Fruit fly (Drosophila melanogaster) whole organism, embryonic: Measurements from ENCODE around the gene CG43175.
A peak's percentile ranks its signal among the peaks of the same experiment; 100 is the strongest.

Experiments
- Atf-2 ChIP-seq: fragments of 200-800 bp; sonication (Bioruptor generic); optimal IDR thresholded peaks from 2 replicates; lab custom pipeline; 2016; ENCODE audit warnings: missing biosample characterization, missing genetic modification characterization
- Atf6 ChIP-seq: fragments of 200-800 bp; sonication (Bioruptor generic); IDR thresholded peaks from 2 replicates; pipeline ENCODE4 v1.3.6; 2022; ENCODE audit warnings: missing biosample characterization, missing genetic modification characterization
- Awh ChIP-seq: fragments of 200-800 bp; sonication (Bioruptor generic); IDR thresholded peaks from 2 replicates; pipeline ENCODE4, ENCODE4 v1.3.6; 2022; ENCODE audit warnings: missing biosample characterization, missing genetic modification characterization
- B-H2 ChIP-seq: fragments of 200-800 bp; sonication (Bioruptor generic); optimal IDR thresholded peaks from 2 replicates; lab custom pipeline; 2018; ENCODE audit warnings: missing biosample characterization, mild to moderate bottlenecking, missing genetic modification characterization
- Blimp-1 ChIP-seq: fragments of 200-800 bp; sonication (Bioruptor generic); optimal IDR thresholded peaks from 3 replicates; lab custom pipeline; 2018; ENCODE audit warnings: missing biosample characterization, missing genetic modification characterization, mild to moderate bottlenecking, moderate library complexity, missing genetic modification reagents
- C15 ChIP-seq: fragments of 200-800 bp; sonication (Bioruptor generic); IDR thresholded peaks from 3 replicates; pipeline ENCODE4 v1.3.6; 2022; ENCODE audit warnings: missing biosample characterization, missing genetic modification characterization
- CG10267 ChIP-seq: fragments of 200-800 bp; sonication (Bioruptor generic); optimal IDR thresholded peaks from 2 replicates; lab custom pipeline; 2018; ENCODE audit warnings: missing biosample characterization, mild to moderate bottlenecking, missing genetic modification characterization, moderate library complexity
- CG10431 ChIP-seq: fragments of 200-800 bp; sonication (Bioruptor generic); optimal IDR thresholded peaks from 3 replicates; lab custom pipeline; 2018; ENCODE audit warnings: missing biosample characterization, mild to moderate bottlenecking, missing genetic modification characterization
- CG10959 ChIP-seq: fragments of 200-800 bp; sonication (Bioruptor generic); IDR thresholded peaks from 2 replicates; pipeline ENCODE4 v1.3.6; 2022; ENCODE audit warnings: missing biosample characterization, missing genetic modification characterization
- CG10979 ChIP-seq: fragments of 200-800 bp; sonication (Bioruptor generic); optimal IDR thresholded peaks from 2 replicates; lab custom pipeline; 2018; ENCODE audit warnings: missing biosample characterization, mild to moderate bottlenecking, missing genetic modification characterization, moderate library complexity
- CG12104 ChIP-seq: fragments of 200-800 bp; sonication (Bioruptor generic); optimal IDR thresholded peaks from 3 replicates; lab custom pipeline; 2016; ENCODE audit warnings: missing biosample characterization, missing genetic modification characterization
- CG14667 ChIP-seq: fragments of 200-800 bp; sonication (Bioruptor generic); IDR thresholded peaks from 2 replicates; pipeline ENCODE4 v1.3.6; 2022; ENCODE audit warnings: missing biosample characterization, missing genetic modification characterization
- CG17359 ChIP-seq: fragments of 200-800 bp; sonication (Bioruptor generic); optimal IDR thresholded peaks from 3 replicates; lab custom pipeline; 2018; ENCODE audit warnings: missing biosample characterization, mild to moderate bottlenecking, missing genetic modification characterization, moderate library complexity
- CG18599 ChIP-seq: fragments of 200-800 bp; sonication (Bioruptor generic); optimal IDR thresholded peaks from 3 replicates; lab custom pipeline; 2017; ENCODE audit warnings: missing biosample characterization, missing genetic modification characterization, mild to moderate bottlenecking, moderate library complexity, missing genetic modification reagents
- CG2712 ChIP-seq: fragments of 200-800 bp; optimal IDR thresholded peaks from 3 replicates; lab custom pipeline; 2019; ENCODE audit warnings: missing biosample characterization, mild to moderate bottlenecking, missing genetic modification characterization, moderate library complexity
- CG30020 ChIP-seq: fragments of 200-800 bp; optimal IDR thresholded peaks from 2 replicates; lab custom pipeline; 2019; ENCODE audit warnings: missing biosample characterization, mild to moderate bottlenecking, missing genetic modification characterization, moderate library complexity
- CG4282 ChIP-seq: fragments of 200-800 bp; sonication (Bioruptor generic); optimal IDR thresholded peaks from 2 replicates; lab custom pipeline; 2016; ENCODE audit warnings: missing biosample characterization, missing genetic modification characterization
- CG6813 ChIP-seq: fragments of 200-800 bp; sonication (Bioruptor generic); optimal IDR thresholded peaks from 2 replicates; lab custom pipeline; 2017; ENCODE audit warnings: missing biosample characterization, missing genetic modification characterization, mild to moderate bottlenecking, moderate library complexity, missing genetic modification reagents
- CG8388 ChIP-seq: fragments of 200-800 bp; sonication (Bioruptor generic); optimal IDR thresholded peaks from 2 replicates; lab custom pipeline; 2019; ENCODE audit warnings: missing biosample characterization, mild to moderate bottlenecking, missing genetic modification characterization, moderate library complexity
- CG8924 ChIP-seq: fragments of 200-800 bp; optimal IDR thresholded peaks from 3 replicates; lab custom pipeline; 2019; ENCODE audit warnings: missing biosample characterization, mild to moderate bottlenecking, missing genetic modification characterization, moderate library complexity
- Chrac-16 ChIP-seq: fragments of 200-800 bp; sonication (Bioruptor generic); optimal IDR thresholded peaks from 3 replicates; lab custom pipeline; 2016; ENCODE audit warnings: missing biosample characterization, missing genetic modification characterization
- CrebB ChIP-seq: fragments of 200-800 bp; sonication (Bioruptor generic); optimal IDR thresholded peaks from 3 replicates; lab custom pipeline; 2018; ENCODE audit warnings: missing biosample characterization, mild to moderate bottlenecking, missing genetic modification characterization
- Dref ChIP-seq: fragments of 200-800 bp; sonication (Bioruptor generic); IDR thresholded peaks from 2 replicates; pipeline ENCODE4 v1.3.6; 2022; ENCODE audit warnings: missing biosample characterization, missing genetic modification characterization
- Eip74EF ChIP-seq, 2 experiments: fragments of 200-800 bp in 1 of 2; fragments of >200 bp in 1 of 2; sonication (Bioruptor generic) in 1 of 2; optimal IDR thresholded peaks; 2 replicates each; lab custom pipeline; 2017 to 2019; ENCODE audit warnings: missing biosample characterization in 2 of 2, missing genetic modification characterization in 2 of 2, mild to moderate bottlenecking in 1 of 2, moderate library complexity in 1 of 2
- H15 ChIP-seq: fragments of 200-800 bp; sonication (Bioruptor generic); IDR thresholded peaks from 3 replicates; pipeline ENCODE4 v1.3.6; 2022; ENCODE audit warnings: missing biosample characterization, missing genetic modification characterization
- HLH54F ChIP-seq: fragments of 200-800 bp; sonication (Bioruptor generic); optimal IDR thresholded peaks from 3 replicates; lab custom pipeline; 2016; ENCODE audit warnings: missing biosample characterization, missing genetic modification characterization
- Hr39 ChIP-seq: fragments of >200 bp; optimal IDR thresholded peaks from 2 replicates; lab custom pipeline; 2017
- MTF-1 ChIP-seq: fragments of 200-800 bp; sonication (Bioruptor generic); optimal IDR thresholded peaks from 2 replicates; lab custom pipeline; 2018; ENCODE audit warnings: missing biosample characterization, mild to moderate bottlenecking, missing genetic modification characterization, borderline replicate concordance
- Mad ChIP-seq: fragments of 200-800 bp; sonication (Bioruptor generic); optimal IDR thresholded peaks from 2 replicates; lab custom pipeline; 2016; ENCODE audit warnings: missing biosample characterization, missing genetic modification characterization
- Oaz ChIP-seq: fragments of 200-800 bp; sonication (Bioruptor generic); IDR thresholded peaks from 2 replicates; pipeline ENCODE4 v1.3.6; 2022; ENCODE audit warnings: missing biosample characterization, missing genetic modification characterization
- Pdp1 ChIP-seq, 2 experiments: fragments of 200-800 bp; sonication (Bioruptor generic); optimal IDR thresholded peaks; 3 replicates each; lab custom pipeline; 2016; ENCODE audit warnings: missing biosample characterization in 2 of 2, missing genetic modification characterization in 2 of 2, mild to moderate bottlenecking in 1 of 2, moderate library complexity in 1 of 2
- Tbp ChIP-seq: fragments of >200 bp; optimal IDR thresholded peaks from 2 replicates; lab custom pipeline; 2018; ENCODE audit warnings: missing biosample characterization, missing genetic modification characterization
- Usf ChIP-seq: fragments of 200-800 bp; sonication (Bioruptor generic); optimal IDR thresholded peaks from 2 replicates; lab custom pipeline; 2017; ENCODE audit warnings: missing genotype, missing biosample characterization, missing genetic modification characterization
- Xbp1 ChIP-seq: fragments of 200-800 bp; sonication (Bioruptor generic); optimal IDR thresholded peaks from 3 replicates; lab custom pipeline; 2016; ENCODE audit warnings: missing biosample characterization, mild to moderate bottlenecking, missing genetic modification characterization
- aop ChIP-seq: fragments of 200-800 bp; sonication (Bioruptor generic); IDR thresholded peaks from 2 replicates; pipeline ENCODE4 v1.3.6; 2022; ENCODE audit warnings: missing biosample characterization, missing genetic modification characterization
- cato ChIP-seq: fragments of 200-800 bp; sonication (Bioruptor generic); optimal IDR thresholded peaks from 2 replicates; lab custom pipeline; 2016; ENCODE audit warnings: missing biosample characterization, missing genetic modification characterization, borderline replicate concordance
- cg ChIP-seq: fragments of 200-800 bp; sonication (Bioruptor generic); optimal IDR thresholded peaks from 3 replicates; lab custom pipeline; 2019; ENCODE audit warnings: missing biosample characterization, mild to moderate bottlenecking, missing genetic modification characterization, moderate library complexity
- danr ChIP-seq: fragments of 200-800 bp; sonication (Bioruptor generic); IDR thresholded peaks from 2 replicates; pipeline ENCODE4 v1.3.6; 2022; ENCODE audit warnings: missing biosample characterization, missing genetic modification characterization
- dpn ChIP-seq, 2 experiments: fragments of 200-800 bp; sonication (Bioruptor generic); optimal IDR thresholded peaks; 3 replicates each; lab custom pipeline; 2016; ENCODE audit warnings: missing biosample characterization in 2 of 2, missing genetic modification characterization in 2 of 2
- hth ChIP-seq: fragments of >200 bp; optimal IDR thresholded peaks from 2 replicates; lab custom pipeline; 2017; ENCODE audit warnings: inconsistent platforms
- lbe ChIP-seq: fragments of 200-800 bp; sonication (Bioruptor generic); optimal IDR thresholded peaks from 2 replicates; lab custom pipeline; 2016; ENCODE audit warnings: missing biosample characterization, mild to moderate bottlenecking, missing genetic modification characterization
- pros ChIP-seq: fragments of 200-800 bp; sonication (Bioruptor generic); optimal IDR thresholded peaks from 3 replicates; lab custom pipeline; 2019; ENCODE audit warnings: missing biosample characterization, mild to moderate bottlenecking, missing genetic modification characterization, moderate library complexity
- ro ChIP-seq: fragments of 200-800 bp; sonication (Bioruptor generic); IDR thresholded peaks from 2 replicates; pipeline ENCODE4 v1.3.6; 2022; ENCODE audit warnings: missing biosample characterization, missing genetic modification characterization
- schlank ChIP-seq: fragments of 200-800 bp; sonication (Bioruptor generic); optimal IDR thresholded peaks from 2 replicates; lab custom pipeline; 2018; ENCODE audit warnings: missing biosample characterization, mild to moderate bottlenecking, missing genetic modification characterization
- sd ChIP-seq: fragments of 200-800 bp; sonication (Bioruptor generic); optimal IDR thresholded peaks from 3 replicates; lab custom pipeline; 2018; ENCODE audit warnings: missing biosample characterization, mild to moderate bottlenecking, missing genetic modification characterization, moderate library complexity
- slbo ChIP-seq: fragments of 200-800 bp; sonication (Bioruptor generic); IDR thresholded peaks from 2 replicates; pipeline ENCODE4 v1.3.6; 2022; ENCODE audit warnings: missing biosample characterization, missing genetic modification characterization
- so ChIP-seq: fragments of 200-800 bp; sonication (Bioruptor generic); IDR thresholded peaks from 3 replicates; pipeline ENCODE4 v1.3.6; 2022; ENCODE audit warnings: missing biosample characterization, missing genetic modification characterization
- sob ChIP-seq: fragments of 200-800 bp; sonication (Bioruptor generic); IDR thresholded peaks from 2 replicates; pipeline ENCODE4 v1.3.6; 2022; ENCODE audit warnings: missing biosample characterization, missing genetic modification characterization
- vnd ChIP-seq: fragments of 200-800 bp; sonication (Bioruptor generic); IDR thresholded peaks from 3 replicates; pipeline ENCODE4 v1.3.6; 2022; ENCODE audit warnings: missing biosample characterization, missing genetic modification characterization; ENCODE audit not compliant: partially characterized antibody
- wdn ChIP-seq: fragments of 200-800 bp; sonication (Bioruptor generic); IDR thresholded peaks from 2 replicates; pipeline ENCODE4 v1.3.6; 2022; ENCODE audit warnings: missing biosample characterization, missing genetic modification characterization
- z ChIP-seq: fragments of 200-800 bp; sonication (Bioruptor generic); IDR thresholded peaks from 3 replicates; pipeline ENCODE4 v1.3.6; 2022; ENCODE audit warnings: missing biosample characterization, missing genetic modification characterization
- zen2 ChIP-seq: fragments of 200-800 bp; sonication (Bioruptor generic); IDR thresholded peaks from 3 replicates; pipeline ENCODE4 v1.3.6; 2022; ENCODE audit warnings: missing biosample characterization, missing genetic modification characterization; ENCODE audit not compliant: partially characterized antibody

Gene CG43175

DNA sequence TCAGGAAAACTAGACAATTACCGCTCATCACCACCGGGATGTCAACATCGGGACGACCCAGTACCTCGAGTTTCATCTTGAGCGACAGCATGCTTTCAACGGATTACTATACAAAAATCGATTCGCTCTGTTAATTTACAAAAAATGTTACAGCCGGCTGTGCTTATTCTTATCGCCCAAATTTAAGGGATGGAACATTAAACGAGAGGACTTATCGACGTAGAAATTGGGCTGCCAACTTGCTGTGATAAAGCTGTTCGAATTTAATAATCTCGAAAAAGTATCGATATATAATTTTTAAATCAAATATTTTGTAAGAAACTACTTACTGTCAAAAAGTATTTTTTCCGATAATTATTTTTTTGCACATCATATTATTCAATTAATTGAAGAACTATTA, 56.4 kb downstream of the CG43175 start, which contains the start of gene CG31249 (continued):
- no peak for TF ChIP-seq H15
- TF ChIP-seq sd (tag; lab: Kevin White, UChicago), result no peak
- no peak for TF ChIP-seq HLH54F (GFP tag; lab: Kevin White, UChicago)
- no peak for TF ChIP-seq Atf6
- TF ChIP-seq CG10267 (tag; lab: Kevin White, UChicago), result peak; percentile 15
- TF ChIP-seq Usf (GFP tag; lab: Kevin White, UChicago), result no peak
- peak; percentile 73; the same call in 2 of the 3 replicates for TF ChIP-seq zen2
- no peak for TF ChIP-seq CG8924 (tag; lab: Kevin White, UChicago)
- no peak for TF ChIP-seq cato (GFP tag; lab: Kevin White, UChicago)
- TF ChIP-seq CG10979 (tag; lab: Kevin White, UChicago), result no peak
- TF ChIP-seq Eip74EF (GFP tag; optimal IDR thresholded peaks at IDR 0.05; lab: Kevin White, UChicago), result no peak
- no peak for TF ChIP-seq C15 (GFP tag; lab: Robert Waterston, UW)
- no peak for TF ChIP-seq Chrac-16 (GFP tag; lab: Kevin White, UChicago)
- TF ChIP-seq Tbp (GFP tag; lab: Kevin White, UChicago), result no peak
- TF ChIP-seq CG8388, result no peak
- no peak for TF ChIP-seq CG17359
- no peak for TF ChIP-seq CG12104
- no peak for TF ChIP-seq Hr39 (lab: Kevin White, UChicago)
- TF ChIP-seq Atf-2 (GFP tag; lab: Kevin White, UChicago), result no peak
- no peak for TF ChIP-seq sob (GFP tag; lab: Robert Waterston, UW)
- no peak for TF ChIP-seq Awh
- TF ChIP-seq Dref (GFP tag; lab: Robert Waterston, UW), result peak; percentile 77
- TF ChIP-seq ro (GFP tag; lab: Robert Waterston, UW), result no peak
- no peak for TF ChIP-seq Oaz (GFP tag; lab: Robert Waterston, UW)
- TF ChIP-seq danr (GFP tag; lab: Robert Waterston, UW), result no peak
- TF ChIP-seq CG2712 (tag; lab: Kevin White, UChicago), result peak; percentile 4
- TF ChIP-seq Mad, result no peak
- TF ChIP-seq pros (GFP tag; lab: Kevin White, UChicago), result no peak
- no peak for TF ChIP-seq Blimp-1 (GFP tag; lab: Kevin White, UChicago)
- no peak for TF ChIP-seq Pdp1 (GFP tag; optimal IDR thresholded peaks at IDR 0.05; lab: Kevin White, UChicago)
- TF ChIP-seq aop, result no peak
- TF ChIP-seq wdn (GFP tag; lab: Robert Waterston, UW), result no peak
- no peak for TF ChIP-seq CG18599
- no peak for TF ChIP-seq CrebB (tag; lab: Kevin White, UChicago)
- no peak for TF ChIP-seq z
- peak; percentile 32; the same call in 1 of the 3 replicates for TF ChIP-seq vnd (GFP tag; lab: Robert Waterston, UW)
- TF ChIP-seq schlank, result no peak
- no peak for TF ChIP-seq cg (GFP tag; lab: Kevin White, UChicago)
- no peak for TF ChIP-seq CG14667 (GFP tag; lab: Robert Waterston, UW)
- TF ChIP-seq slbo (GFP tag; lab: Robert Waterston, UW), result no peak; the same call in 1 of the 2 replicates
- TF ChIP-seq CG30020 (tag; lab: Kevin White, UChicago), result peak; percentile 33
- no peak for TF ChIP-seq CG4282
- TF ChIP-seq dpn (GFP tag; optimal IDR thresholded peaks at IDR 0.05; lab: Kevin White, UChicago), result peak in 1 of 2 experiments; percentile 37
- no peak for TF ChIP-seq hth (lab: Kevin White, UChicago)
- no peak for TF ChIP-seq CG6813 (GFP tag; lab: Kevin White, UChicago)
- TF ChIP-seq CG10959, result no peak
- no peak for TF ChIP-seq lbe (GFP tag; lab: Kevin White, UChicago)
- TF ChIP-seq B-H2 (GFP tag; lab: Kevin White, UChicago), result peak; percentile 37
- no peak for TF ChIP-seq CG10431 (GFP tag; lab: Kevin White, UChicago)
- TF ChIP-seq MTF-1 (GFP tag; lab: Kevin White, UChicago), result no peak
- TF ChIP-seq so (GFP tag; lab: Robert Waterston, UW), result no peak
- no peak for TF ChIP-seq Xbp1
